Fruit fly (Drosophila melanogaster): ENCODE results near the gene CG12643.

Gene CG12643

dm6 chrX:10265213-10266017, at the start of gene CG12643:
Gene CG12643 (minus strand): TSS chrX:10265263.
- peak; percentile 95 for TF ChIP-seq noc (tag; optimal IDR thresholded peaks at IDR 0.05)

- no peak for TF ChIP-seq noc (tag; optimal IDR thresholded peaks at IDR 0.05)
Observed at dm6 chrX:10308996-10309395, 43.9 kb upstream of the CG12643 start.

DNA sequence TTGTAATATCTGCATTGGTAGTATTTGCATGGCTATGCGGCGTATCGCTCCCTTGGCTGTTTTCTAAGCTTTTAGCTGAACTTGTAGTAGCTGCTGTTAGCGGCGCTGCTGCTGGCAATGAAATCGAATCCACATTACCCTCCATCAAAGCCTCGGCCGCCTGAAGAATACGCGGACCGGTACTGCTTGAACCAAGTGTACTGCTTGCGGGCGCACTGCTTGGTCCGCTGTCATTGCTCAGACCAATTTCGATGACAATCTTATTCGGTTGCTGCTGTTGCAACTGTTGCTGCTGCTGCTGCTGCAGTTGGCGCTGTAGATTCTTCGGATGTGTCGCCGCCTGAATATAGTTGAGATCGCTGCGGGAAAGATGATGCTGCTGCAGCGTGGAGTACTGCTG, 42.9 kb upstream of the CG12643 start:
- no peak for TF ChIP-seq noc (tag; optimal IDR thresholded peaks at IDR 0.05)

dm6 chrX:10300140-10300539, 35.1 kb upstream of the CG12643 start:
- no peak for TF ChIP-seq noc (tag; optimal IDR thresholded peaks at IDR 0.05)

DNA sequence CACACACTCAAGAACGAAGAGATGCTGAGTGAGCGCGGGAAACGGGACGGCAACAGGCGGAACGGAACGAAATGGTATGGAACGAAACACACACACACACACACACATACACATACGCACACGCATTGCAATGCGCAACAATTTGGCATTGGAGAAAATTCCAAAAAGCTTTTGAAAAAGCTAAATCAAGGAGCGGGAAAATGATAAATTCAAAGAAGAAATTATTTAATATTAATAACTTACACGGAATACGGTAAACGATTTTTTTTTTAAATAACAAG, 25.6 kb upstream of the CG12643 start:
- TF ChIP-seq noc (tag; optimal IDR thresholded peaks at IDR 0.05): no peak

DNA sequence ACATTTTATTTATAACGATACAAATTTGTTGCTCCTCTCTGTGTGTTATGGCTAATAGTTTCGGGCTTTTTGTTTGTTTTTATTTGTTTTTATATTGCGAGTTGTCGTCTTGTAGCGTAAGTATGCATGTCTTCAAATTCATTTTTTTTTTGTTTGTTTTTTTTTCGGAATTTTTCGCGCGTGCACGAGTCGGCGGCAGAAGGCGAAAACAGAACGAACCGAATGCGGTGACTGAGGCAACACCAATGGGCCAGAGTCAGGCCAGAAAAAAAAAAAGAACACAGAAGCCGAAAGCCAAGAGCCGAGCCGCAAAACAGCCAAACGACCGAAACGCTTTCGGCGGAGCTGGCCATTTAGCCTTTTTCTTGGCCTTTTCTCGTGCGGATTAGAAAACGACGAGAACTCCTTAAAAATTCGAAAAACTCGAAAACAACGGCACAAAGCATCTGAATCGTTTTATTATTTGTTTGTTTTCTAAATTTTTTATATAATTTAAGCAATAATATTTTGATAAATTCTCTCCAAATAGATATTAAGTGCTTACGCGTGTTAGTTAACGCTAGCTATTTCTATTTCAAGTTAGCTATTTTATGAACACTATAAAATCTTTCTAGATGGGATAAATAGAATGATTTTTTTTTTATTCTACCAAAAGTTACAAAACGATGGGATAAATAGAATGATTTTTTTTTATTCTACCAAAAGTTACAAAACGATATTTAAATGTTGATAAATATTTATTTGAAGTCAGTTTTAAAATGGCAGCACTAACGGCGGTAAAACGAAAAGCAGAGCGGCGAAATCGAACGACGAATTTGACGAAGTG, 25.1 kb upstream of the CG12643 start:
- TF ChIP-seq noc (tag; optimal IDR thresholded peaks at IDR 0.05): no peak

- no peak for TF ChIP-seq noc (tag; optimal IDR thresholded peaks at IDR 0.05)
Observed at dm6 chrX:10266018-10266384, 938 bp upstream of the CG12643 start.

- no peak for TF ChIP-seq noc (tag; optimal IDR thresholded peaks at IDR 0.05)
Observed at dm6 chrX:10263957-10264248, 1.2 kb downstream of the CG12643 start.

dm6 chrX:10263165-10263956, 1.7 kb downstream of the CG12643 start, which contains the start of gene Hk:
Gene Hk (minus strand): TSS chrX:10263485.
- TF ChIP-seq noc (tag; optimal IDR thresholded peaks at IDR 0.05): peak; percentile 88

dm6 chrX:10261172-10261571, 3.9 kb downstream of the CG12643 start:
- no peak for TF ChIP-seq noc (tag; optimal IDR thresholded peaks at IDR 0.05)

- no peak for TF ChIP-seq noc (tag; optimal IDR thresholded peaks at IDR 0.05)
Observed at dm6 chrX:10259524-10259923, 5.5 kb downstream of the CG12643 start.

DNA sequence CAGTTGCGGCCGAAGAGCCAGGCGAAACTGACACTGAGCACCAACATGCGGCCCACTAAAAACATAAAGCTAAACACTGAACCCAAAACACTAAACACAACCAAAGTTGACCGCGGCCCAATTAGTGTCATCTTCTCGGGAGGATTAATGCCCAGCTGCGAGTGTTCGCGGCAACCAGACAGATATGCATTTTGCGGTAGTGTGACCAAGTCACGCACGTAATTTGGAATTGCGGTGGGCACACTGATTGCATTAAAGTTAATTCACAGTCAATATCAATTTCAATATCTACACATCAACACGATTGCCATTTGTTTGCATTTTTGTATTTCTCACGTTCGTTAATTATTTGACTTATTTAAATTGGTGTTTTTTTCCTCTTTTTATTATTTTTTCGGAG, 8.8 kb downstream of the CG12643 start:
- no peak for TF ChIP-seq noc (tag; optimal IDR thresholded peaks at IDR 0.05)

DNA sequence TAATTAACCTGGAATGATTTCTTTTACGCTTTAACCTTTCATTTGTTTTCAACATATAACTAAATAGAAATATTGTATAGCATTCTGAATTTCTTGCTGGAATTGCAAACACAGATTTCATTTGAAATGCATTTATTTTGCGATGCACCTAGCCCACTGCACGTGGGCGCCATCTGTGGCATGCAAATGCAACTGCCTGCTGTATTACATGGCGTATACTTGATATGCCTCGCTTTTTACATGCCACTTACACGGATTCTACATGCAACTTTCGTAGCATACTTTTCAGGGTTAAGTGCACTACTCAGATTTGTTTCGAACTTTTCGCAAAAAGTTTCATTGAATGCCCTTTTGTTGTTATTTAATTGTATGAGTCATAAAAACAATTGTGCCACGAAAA, 12.3 kb downstream of the CG12643 start:
- no peak for TF ChIP-seq noc (tag; optimal IDR thresholded peaks at IDR 0.05)

- TF ChIP-seq noc (tag; optimal IDR thresholded peaks at IDR 0.05): no peak
Observed at dm6 chrX:10250659-10251058, 14.4 kb downstream of the CG12643 start.

- no peak for TF ChIP-seq noc (tag; optimal IDR thresholded peaks at IDR 0.05)
Observed at dm6 chrX:10250017-10250416, 15.0 kb downstream of the CG12643 start.

- no peak for TF ChIP-seq noc (tag; optimal IDR thresholded peaks at IDR 0.05)
Observed at dm6 chrX:10247366-10247765, 17.7 kb downstream of the CG12643 start.

DNA sequence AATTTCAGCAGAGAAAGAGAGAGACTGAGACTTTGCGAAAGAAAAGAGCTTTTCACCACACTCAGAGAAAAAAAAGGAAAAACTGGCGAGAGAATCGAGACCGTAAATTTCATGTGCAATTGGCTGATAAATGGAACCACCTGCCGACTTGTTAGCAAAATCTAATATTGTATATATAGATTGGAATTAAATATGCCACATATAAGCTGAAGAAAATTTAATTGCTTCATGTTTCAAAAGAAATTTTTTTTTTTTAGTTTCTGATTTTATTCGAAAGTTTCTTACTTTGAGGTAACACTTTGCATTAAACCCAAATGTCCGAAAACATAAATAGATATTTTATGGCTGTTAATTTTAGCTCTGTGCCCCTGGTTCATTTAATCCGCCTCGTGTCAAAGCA, 20.3 kb downstream of the CG12643 start:
- TF ChIP-seq noc (tag; optimal IDR thresholded peaks at IDR 0.05): no peak
